Fruit fly (Drosophila melanogaster) ovary, adult (tissue): ENCODE measurements around the gene alpha-Est6.

Experiments used
- CG17801 ChIP-seq: fragments of 200-800 bp; optimal IDR thresholded peaks from 2 replicates; lab custom pipeline; 2019; ENCODE audit warnings: missing biosample characterization, mild to moderate bottlenecking, missing genetic modification characterization, moderate library complexity; ENCODE audit not compliant: partially characterized antibody

Gene alpha-Est6

dm6 chr3R:7528677-7529076, at the start of gene alpha-Est6:
Gene alpha-Est6, minus strand, starts transcription at chr3R:7528777.
- no peak for TF ChIP-seq CG17801 (GFP tag; lab: Kevin White, UChicago)

- TF ChIP-seq CG17801 (GFP tag; lab: Kevin White, UChicago), result no peak
Measured at dm6 chr3R:7572237-7572636, 43.7 kb upstream of the alpha-Est6 start.

- no peak for TF ChIP-seq CG17801 (GFP tag; lab: Kevin White, UChicago)
Measured at dm6 chr3R:7551708-7552107, 23.1 kb upstream of the alpha-Est6 start, which contains the start of gene CG45545. Gene CG45545, plus strand, starts transcription at chr3R:7552008.

dm6 chr3R:7548808-7549744, 20.5 kb upstream of the alpha-Est6 start, which contains the start of gene alpha-Est1:
Gene alpha-Est1, minus strand, starts transcription at chr3R:7549124.
- no peak for TF ChIP-seq CG17801 (GFP tag; lab: Kevin White, UChicago)

- TF ChIP-seq CG17801 (GFP tag; lab: Kevin White, UChicago), result peak; percentile 35
Measured at dm6 chr3R:7541145-7541860, 12.7 kb upstream of the alpha-Est6 start, which contains the start of the genes alpha-Est3 and alpha-Est2. Gene alpha-Est3, minus strand, starts transcription at chr3R:7541631. Gene alpha-Est2, plus strand, starts transcription at chr3R:7541810.

dm6 chr3R:7538435-7538834, 9.9 kb upstream of the alpha-Est6 start, which contains the start of gene alpha-Est4:
Gene alpha-Est4, minus strand, starts transcription at chr3R:7538615.
- TF ChIP-seq CG17801 (GFP tag; lab: Kevin White, UChicago), result no peak

dm6 chr3R:7536281-7536680, 7.7 kb upstream of the alpha-Est6 start, which contains the start of gene alpha-Est5:
Gene alpha-Est5, minus strand, starts transcription at chr3R:7536390.
- TF ChIP-seq CG17801 (GFP tag; lab: Kevin White, UChicago), result no peak

- TF ChIP-seq CG17801 (GFP tag; lab: Kevin White, UChicago), result no peak
Measured at dm6 chr3R:7535606-7536005, 7.0 kb upstream of the alpha-Est6 start.

dm6 chr3R:7530184-7530821, 1.7 kb upstream of the alpha-Est6 start, which contains the start of the genes Rtnl2 and alphaTub84D:
Gene Rtnl2, minus strand, starts transcription at chr3R:7530241.
Gene alphaTub84D, plus strand, starts transcription at chr3R:7530753.
- TF ChIP-seq CG17801 (GFP tag; lab: Kevin White, UChicago), result no peak

- no peak for TF ChIP-seq CG17801 (GFP tag; lab: Kevin White, UChicago)
Measured at dm6 chr3R:7524160-7524559, 4.4 kb downstream of the alpha-Est6 start.

- no peak for TF ChIP-seq CG17801 (GFP tag; lab: Kevin White, UChicago)
Measured at dm6 chr3R:7523594-7523993, 5.0 kb downstream of the alpha-Est6 start, which contains the start of gene alpha-Est7. Gene alpha-Est7, minus strand, starts transcription at chr3R:7523753.

dm6 chr3R:7522266-7522955, 6.2 kb downstream of the alpha-Est6 start:
- TF ChIP-seq CG17801 (GFP tag; lab: Kevin White, UChicago), result no peak

- no peak for TF ChIP-seq CG17801 (GFP tag; lab: Kevin White, UChicago)
Measured at dm6 chr3R:7519356-7519755, 9.2 kb downstream of the alpha-Est6 start, which contains the start of gene Ubc84D. Gene Ubc84D, minus strand, starts transcription at chr3R:7519456.
